Fruit fly (Drosophila melanogaster) whole organism, embryonic: Measurements from ENCODE around the gene NimB1.

Source experiments
- ATbp ChIP-seq: fragments of 200-800 bp; sonication (Bioruptor generic); optimal IDR thresholded peaks from 2 replicates; lab custom pipeline; 2017; ENCODE audit warnings: missing biosample characterization, mild to moderate bottlenecking, missing genetic modification characterization, missing genetic modification reagents
- CG12071 ChIP-seq: fragments of 200-800 bp; sonication (Bioruptor generic); optimal IDR thresholded peaks from 3 replicates; lab custom pipeline; 2018; ENCODE audit warnings: missing biosample characterization, mild to moderate bottlenecking, missing genetic modification characterization
- CG8388 ChIP-seq: fragments of 200-800 bp; sonication (Bioruptor generic); optimal IDR thresholded peaks from 2 replicates; lab custom pipeline; 2019; ENCODE audit warnings: missing biosample characterization, mild to moderate bottlenecking, missing genetic modification characterization, moderate library complexity
- Fer2 ChIP-seq: fragments of 200-800 bp; sonication (Bioruptor generic); optimal IDR thresholded peaks from 2 replicates; lab custom pipeline; 2018; ENCODE audit warnings: missing biosample characterization, mild to moderate bottlenecking, missing genetic modification characterization, moderate library complexity
- cas ChIP-seq: fragments of 200-800 bp; sonication (Bioruptor generic); IDR thresholded peaks from 2 replicates; pipeline ENCODE4 v1.3.6; 2022; ENCODE audit warnings: missing biosample characterization, missing genetic modification characterization
- chinmo ChIP-seq: fragments of 200-800 bp; sonication (Bioruptor generic); IDR thresholded peaks from 4 replicates; pipeline ENCODE4 v1.3.6; 2022; ENCODE audit warnings: missing biosample characterization, missing genetic modification characterization; ENCODE audit not compliant: partially characterized antibody
- ewg ChIP-seq: fragments of 200-800 bp; sonication (Bioruptor generic); optimal IDR thresholded peaks from 3 replicates; lab custom pipeline; 2017; ENCODE audit warnings: mild to moderate bottlenecking, missing biosample characterization, missing genetic modification reagents, missing genetic modification characterization
- gsb ChIP-seq: fragments of 200-800 bp; sonication (Bioruptor generic); IDR thresholded peaks from 2 replicates; pipeline ENCODE4 v1.3.6; 2022; ENCODE audit warnings: missing biosample characterization, missing genetic modification characterization
- hkb ChIP-seq, 2 experiments: fragments of 200-800 bp in 1 of 2; fragments of >200 bp in 1 of 2; sonication (Bioruptor generic) in 1 of 2; IDR thresholded peaks in 1 of 2; optimal IDR thresholded peaks in 1 of 2; 2 replicates each; pipeline versions ENCODE4 v1.3.6 to Lab custom; 2017 to 2022; ENCODE audit warnings: missing biosample characterization in 1 of 2, missing genetic modification characterization in 1 of 2
- inv ChIP-seq: fragments of 200-800 bp; sonication (Bioruptor generic); IDR thresholded peaks from 2 replicates; pipeline ENCODE4 v1.3.6; 2022; ENCODE audit warnings: missing biosample characterization, missing genetic modification characterization; ENCODE audit not compliant: partially characterized antibody
- kay ChIP-seq: fragments of 200-800 bp; sonication (Bioruptor generic); optimal IDR thresholded peaks from 2 replicates; lab custom pipeline; 2016; ENCODE audit warnings: missing biosample characterization, missing genetic modification characterization
- pros ChIP-seq: fragments of 200-800 bp; sonication (Bioruptor generic); optimal IDR thresholded peaks from 3 replicates; lab custom pipeline; 2019; ENCODE audit warnings: missing biosample characterization, mild to moderate bottlenecking, missing genetic modification characterization, moderate library complexity
- zf30C ChIP-seq: fragments of 200-800 bp; sonication (Bioruptor generic); optimal IDR thresholded peaks from 3 replicates; lab custom pipeline; 2018; ENCODE audit warnings: missing biosample characterization, mild to moderate bottlenecking, missing genetic modification characterization

DNA sequence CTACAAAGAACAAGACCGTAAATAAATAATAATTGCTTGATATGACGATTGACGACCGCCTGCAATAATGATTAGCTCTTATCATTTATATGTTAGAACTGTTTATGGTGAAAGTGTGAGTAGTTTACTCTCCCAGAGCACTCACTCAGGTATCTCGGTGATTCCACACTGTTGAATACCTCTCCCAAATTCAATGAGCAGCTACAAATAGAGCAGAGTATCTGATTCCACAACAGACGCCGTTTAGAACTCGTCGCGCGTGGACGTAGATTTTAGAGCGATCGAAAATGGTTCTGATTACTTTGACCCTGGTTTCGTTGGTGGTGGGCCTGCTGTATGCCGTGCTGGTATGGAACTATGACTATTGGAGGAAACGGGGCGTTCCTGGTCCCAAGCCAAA is 13.8 kb downstream of the NimB1 start, which contains the start of gene Cyp28a5:
- TF ChIP-seq kay (GFP tag; lab: Kevin White, UChicago) (no peak), ewg (no peak), chinmo (GFP tag; lab: Robert Waterston, UW) (peak; percentile 80; the same call in 1 of the 4 replicates), CG8388 (no peak), pros (no peak), cas (no peak), inv (GFP tag; lab: Robert Waterston, UW) (no peak), hkb (optimal IDR thresholded peaks at IDR 0.05; lab: Kevin White, UChicago) (no peak), hkb (GFP tag; IDR thresholded peaks at IDR 0.05; lab: Robert Waterston, UW) (no peak), Fer2 (tag; lab: Kevin White, UChicago) (no peak), ATbp (no peak), zf30C (GFP tag; lab: Kevin White, UChicago) (no peak), CG12071 (GFP tag; lab: Kevin White, UChicago) (no peak), gsb (GFP tag; lab: Robert Waterston, UW) (no peak)
